Worm (Caenorhabditis elegans): ENCODE measurements around the gene sri-69.

- TF ChIP-seq pes-1 (GFP tag; IDR thresholded peaks at IDR 0.05) (no peak), F13C5.2 (tag; optimal IDR thresholded peaks at IDR 0.05) (no peak), ama-1 (optimal IDR thresholded peaks at IDR 0.05) (no peak), hnd-1 (tag; optimal IDR thresholded peaks at IDR 0.05) (no peak), flt-1 (GFP tag; IDR thresholded peaks at IDR 0.05) (no peak), hmg-4 (GFP tag; optimal IDR thresholded peaks at IDR 0.05) (no peak), aly-1 (tag; optimal IDR thresholded peaks at IDR 0.05) (no peak), B0310.2 (tag; optimal IDR thresholded peaks at IDR 0.05) (no peak), tbx-37 (GFP tag; conservative IDR thresholded peaks at IDR 0.05) (no peak), tbx-11 (GFP tag; IDR thresholded peaks at IDR 0.05) (no peak), sea-1 (GFP tag; conservative IDR thresholded peaks at IDR 0.05) (no peak), ceh-36 (tag; optimal IDR thresholded peaks at IDR 0.05) (no peak)
These were observed 18.1 kb upstream of the sri-69 start, which contains the start of gene F49H6.15 for ce11 chrV:17026289-17026688.

Measured in whole organism, early embryonic.